Worm (Caenorhabditis elegans) whole organism, early embryonic: ENCODE results near the gene aly-2.
A peak's percentile ranks its signal among the peaks of the same experiment; 100 is the strongest.

Experiments
- B0310.2 ChIP-seq: sonication (generic microtip); optimal IDR thresholded peaks from 2 replicates; lab custom pipeline; 2016; ENCODE audit warnings: mild to moderate bottlenecking, missing genetic modification characterization, missing compliant biosample characterization
- F13C5.2 ChIP-seq: sonication (generic microtip); optimal IDR thresholded peaks from 2 replicates; lab custom pipeline; 2017; ENCODE audit warnings: mild to moderate bottlenecking, missing genetic modification characterization, inconsistent platforms, missing compliant biosample characterization
- aly-1 ChIP-seq: sonication (generic microtip); optimal IDR thresholded peaks from 2 replicates; lab custom pipeline; 2016; ENCODE audit warnings: missing genetic modification characterization, missing compliant biosample characterization
- ama-1 ChIP-seq: fragments of 150-350 bp; optimal IDR thresholded peaks from 2 replicates; lab custom pipeline; 2014
- ceh-13 ChIP-seq: fragments of 200-800 bp; sonication (Bioruptor generic); optimal IDR thresholded peaks from 2 replicates; lab custom pipeline; 2018; ENCODE audit warnings: mild to moderate bottlenecking, missing genetic modification characterization, missing compliant biosample characterization
- ceh-36 ChIP-seq: sonication (generic microtip); optimal IDR thresholded peaks from 2 replicates; lab custom pipeline; 2016; ENCODE audit warnings: missing genetic modification characterization, inconsistent platforms, missing compliant biosample characterization
- ets-7 ChIP-seq: sonication (generic microtip); optimal IDR thresholded peaks from 2 replicates; lab custom pipeline; 2016; ENCODE audit warnings: missing genotype, missing genetic modification characterization, missing compliant biosample characterization
- flt-1 ChIP-seq: fragments of 200-800 bp; sonication (Bioruptor generic); IDR thresholded peaks from 2 replicates; pipeline ENCODE4 v1.3.6; 2022; ENCODE audit warnings: missing genetic modification characterization, missing compliant biosample characterization
- hmbx-1 ChIP-seq: sonication (generic microtip); optimal IDR thresholded peaks from 2 replicates; lab custom pipeline; 2016; ENCODE audit warnings: mild to moderate bottlenecking, missing genetic modification characterization, missing compliant biosample characterization
- hmg-4 ChIP-seq: fragments of 200-800 bp; sonication (Bioruptor generic); optimal IDR thresholded peaks from 2 replicates; lab custom pipeline; 2018; ENCODE audit warnings: mild to moderate bottlenecking, missing genetic modification characterization, missing compliant biosample characterization
- hnd-1 ChIP-seq: sonication (generic microtip); optimal IDR thresholded peaks from 2 replicates; lab custom pipeline; 2016; ENCODE audit warnings: missing genetic modification characterization, missing compliant biosample characterization
- pes-1 ChIP-seq: fragments of 200-800 bp; sonication (Bioruptor generic); IDR thresholded peaks from 2 replicates; pipeline ENCODE4 v1.3.6; 2022; ENCODE audit warnings: missing genetic modification reagents, missing genetic modification characterization, missing compliant biosample characterization
- scrt-1 ChIP-seq: fragments of 200-800 bp; sonication (Bioruptor generic); IDR thresholded peaks from 2 replicates; pipeline ENCODE4 v1.3.6; 2022; ENCODE audit warnings: missing genetic modification characterization, missing compliant biosample characterization
- sea-1 ChIP-seq: fragments of 200-800 bp; sonication (Bioruptor generic); conservative IDR thresholded peaks from 2 replicates; pipeline ENCODE4 v1.3.6; 2022; ENCODE audit warnings: missing genetic modification characterization, missing compliant biosample characterization
- tbx-11 ChIP-seq: fragments of 200-800 bp; sonication (Bioruptor generic); IDR thresholded peaks from 2 replicates; pipeline ENCODE4 v1.3.6; 2022; ENCODE audit warnings: missing genetic modification characterization, missing compliant biosample characterization
- tbx-37 ChIP-seq: fragments of 200-800 bp; sonication (Bioruptor generic); conservative IDR thresholded peaks from 2 replicates; pipeline ENCODE4 v1.3.6; 2022; ENCODE audit warnings: missing genetic modification reagents, missing genetic modification characterization, missing compliant biosample characterization
- tra-4 ChIP-seq: sonication (generic microtip); optimal IDR thresholded peaks from 2 replicates; lab custom pipeline; 2017; ENCODE audit warnings: missing genetic modification characterization, missing compliant biosample characterization

The aly-2 gene

ce11 chrIV:9146819-9147518 is at the start of gene aly-2, which contains the start of gene rpb-12:
Gene aly-2 (plus strand): TSS chrIV:9147468.
Gene rpb-12 (minus strand): TSS chrIV:9146869.
- no peak for TF ChIP-seq B0310.2 (tag; lab: Kevin White, UChicago)
- TF ChIP-seq hmg-4, result no peak
- TF ChIP-seq tbx-37, result no peak
- no peak for TF ChIP-seq tra-4 (tag; lab: Kevin White, UChicago)
- no peak for TF ChIP-seq ceh-13
- no peak for TF ChIP-seq scrt-1 (GFP tag; lab: Robert Waterston, UW)
- no peak for TF ChIP-seq F13C5.2 (tag; lab: Kevin White, UChicago)
- TF ChIP-seq aly-1 (tag; lab: Kevin White, UChicago), result no peak
- TF ChIP-seq ets-7 (tag; lab: Kevin White, UChicago), result no peak
- TF ChIP-seq tbx-11 (GFP tag; lab: Robert Waterston, UW), result no peak
- TF ChIP-seq hnd-1 (tag; lab: Kevin White, UChicago), result no peak

ce11 chrIV:9098942-9099341 is 48.3 kb upstream of the aly-2 start, which contains the start of gene gldi-10:
Gene gldi-10 (plus strand): TSS chrIV:9099242.
- TF ChIP-seq hmbx-1 (tag; lab: Kevin White, UChicago) (no peak), ceh-13 (no peak), pes-1 (no peak), tra-4 (tag; lab: Kevin White, UChicago) (no peak), sea-1 (GFP tag; lab: Robert Waterston, UW) (no peak), B0310.2 (tag; lab: Kevin White, UChicago) (no peak), aly-1 (tag; lab: Kevin White, UChicago) (no peak), hnd-1 (tag; lab: Kevin White, UChicago) (no peak), flt-1 (GFP tag; lab: Robert Waterston, UW) (no peak), tbx-37 (no peak), tbx-11 (GFP tag; lab: Robert Waterston, UW) (no peak), ama-1 (lab: Kevin White, UChicago) (no peak), hmg-4 (no peak), ets-7 (tag; lab: Kevin White, UChicago) (no peak), ceh-36 (no peak), F13C5.2 (tag; lab: Kevin White, UChicago) (no peak), scrt-1 (GFP tag; lab: Robert Waterston, UW) (no peak)

ce11 chrIV:9100835-9101234 is 46.4 kb upstream of the aly-2 start:
- no peak for TF ChIP-seq tbx-37
- no peak for TF ChIP-seq sea-1 (GFP tag; lab: Robert Waterston, UW)
- TF ChIP-seq tbx-11 (GFP tag; lab: Robert Waterston, UW), result no peak

- TF ChIP-seq tbx-11 (GFP tag; lab: Robert Waterston, UW) (no peak), ama-1 (lab: Kevin White, UChicago) (no peak), sea-1 (GFP tag; lab: Robert Waterston, UW) (no peak), hmg-4 (no peak), flt-1 (GFP tag; lab: Robert Waterston, UW) (no peak), F13C5.2 (tag; lab: Kevin White, UChicago) (no peak), hnd-1 (tag; lab: Kevin White, UChicago) (no peak), ceh-36 (no peak), ceh-13 (no peak), pes-1 (no peak), hmbx-1 (tag; lab: Kevin White, UChicago) (no peak)
Observed at ce11 chrIV:9104071-9105016, 42.9 kb upstream of the aly-2 start, which contains the start of the genes C01F6.14 and fem-3. Gene C01F6.14 (minus strand): TSS chrIV:9104121. Gene fem-3 (plus strand): TSS chrIV:9104966.

ce11 chrIV:9107464-9107863 is 39.8 kb upstream of the aly-2 start:
- no peak for TF ChIP-seq ceh-13
- peak; percentile 36 for TF ChIP-seq F13C5.2 (tag; lab: Kevin White, UChicago)

- no peak for TF ChIP-seq tra-4 (tag; lab: Kevin White, UChicago)
- no peak for TF ChIP-seq ama-1 (lab: Kevin White, UChicago)
- no peak for TF ChIP-seq aly-1 (tag; lab: Kevin White, UChicago)
- TF ChIP-seq hmg-4, result no peak
- TF ChIP-seq scrt-1 (GFP tag; lab: Robert Waterston, UW), result no peak
- TF ChIP-seq ets-7 (tag; lab: Kevin White, UChicago), result no peak
- no peak for TF ChIP-seq hnd-1 (tag; lab: Kevin White, UChicago)
- TF ChIP-seq B0310.2 (tag; lab: Kevin White, UChicago), result no peak
- TF ChIP-seq tbx-11 (GFP tag; lab: Robert Waterston, UW), result no peak
- TF ChIP-seq ceh-36, result no peak
- no peak for TF ChIP-seq sea-1 (GFP tag; lab: Robert Waterston, UW)
- no peak for TF ChIP-seq hmbx-1 (tag; lab: Kevin White, UChicago)
- TF ChIP-seq ceh-13, result no peak
- no peak for TF ChIP-seq flt-1 (GFP tag; lab: Robert Waterston, UW)
Observed at ce11 chrIV:9108631-9109030, 38.6 kb upstream of the aly-2 start, which contains the start of gene aly-1. Gene aly-1 (plus strand): TSS chrIV:9108931.

ce11 chrIV:9112019-9112418 is 35.2 kb upstream of the aly-2 start:
- TF ChIP-seq tbx-37 (no peak), hmbx-1 (tag; lab: Kevin White, UChicago) (no peak), pes-1 (no peak)
